Worm (Caenorhabditis elegans) whole organism, L3 larva: ENCODE results near the gene F35F10.1.

Source experiments
- R02D3.7 ChIP-seq: fragments of 150-350 bp; optimal IDR thresholded peaks from 2 replicates; lab custom pipeline; 2014; ENCODE audit warnings: missing biosample characterization, missing genetic modification characterization
- aly-2 ChIP-seq: fragments of 150-350 bp; optimal IDR thresholded peaks from 2 replicates; lab custom pipeline; 2014; ENCODE audit warnings: missing biosample characterization, missing genetic modification characterization
- ama-1 ChIP-seq: fragments of 150-350 bp; optimal IDR thresholded peaks from 2 replicates; lab custom pipeline; 2018
- ceh-16 ChIP-seq: sonication (generic microtip); optimal IDR thresholded peaks from 2 replicates; lab custom pipeline; 2017; ENCODE audit warnings: missing biosample characterization, missing genetic modification characterization
- ceh-28 ChIP-seq: fragments of 150-350 bp; optimal IDR thresholded peaks from 2 replicates; lab custom pipeline; 2014; ENCODE audit warnings: missing biosample characterization, missing genetic modification reagents, missing genetic modification characterization
- ceh-82 ChIP-seq: fragments of 150-350 bp; optimal IDR thresholded peaks from 2 replicates; lab custom pipeline; 2014; ENCODE audit warnings: missing biosample characterization, missing genetic modification characterization
- ceh-9 ChIP-seq: sonication (generic microtip); optimal IDR thresholded peaks from 2 replicates; lab custom pipeline; 2018; ENCODE audit warnings: missing biosample characterization, missing genetic modification characterization
- elt-1 ChIP-seq: fragments of 150-350 bp; optimal IDR thresholded peaks from 2 replicates; lab custom pipeline; 2014; ENCODE audit warnings: missing biosample characterization, missing genetic modification characterization
- elt-2 ChIP-seq: sonication (generic microtip); optimal IDR thresholded peaks from 2 replicates; lab custom pipeline; 2016; ENCODE audit warnings: missing genetic modification reagents, mild to moderate bottlenecking, missing genetic modification characterization, missing compliant biosample characterization
- elt-3 ChIP-seq, 3 experiments: fragments of 150-350 bp in 1 of 3; sonication (generic microtip) in 2 of 3; optimal IDR thresholded peaks; 2 replicates in 2 of 3; 4 replicates in 1 of 3; lab custom pipeline; 2014 to 2017; ENCODE audit warnings: missing biosample characterization in 3 of 3, missing genetic modification characterization in 3 of 3
- eor-1 ChIP-seq, 2 experiments: fragments of 150-350 bp; optimal IDR thresholded peaks; 2 replicates each; lab custom pipeline; 2014 to 2018; ENCODE audit warnings: missing biosample characterization in 2 of 2, missing genetic modification characterization in 2 of 2
- fkh-10 ChIP-seq: sonication (generic microtip); optimal IDR thresholded peaks from 2 replicates; lab custom pipeline; 2017; ENCODE audit warnings: missing biosample characterization, missing genetic modification reagents, missing genetic modification characterization
- fkh-2 ChIP-seq: fragments of 150-350 bp; optimal IDR thresholded peaks from 2 replicates; lab custom pipeline; 2014; ENCODE audit warnings: missing biosample characterization, missing genetic modification reagents, missing genetic modification characterization
- hmg-11 ChIP-seq: sonication (generic microtip); optimal IDR thresholded peaks from 2 replicates; lab custom pipeline; 2016; ENCODE audit warnings: missing genetic modification characterization, missing compliant biosample characterization
- lin-39 ChIP-seq: fragments of 150-350 bp; optimal IDR thresholded peaks from 2 replicates; lab custom pipeline; 2018; ENCODE audit warnings: missing biosample characterization, missing genetic modification reagents, missing genetic modification characterization
- mdl-1 ChIP-seq: fragments of 150-350 bp; optimal IDR thresholded peaks from 2 replicates; lab custom pipeline; 2014; ENCODE audit warnings: missing biosample characterization, missing genetic modification characterization
- mml-1 ChIP-seq: fragments of 150-350 bp; sonication (generic microtip); optimal IDR thresholded peaks from 3 replicates; lab custom pipeline; 2014; ENCODE audit warnings: missing biosample characterization, missing genetic modification characterization
- nhr-12 ChIP-seq: fragments of 150-350 bp; optimal IDR thresholded peaks from 2 replicates; lab custom pipeline; 2014; ENCODE audit warnings: missing biosample characterization, missing genetic modification characterization
- nhr-23 ChIP-seq: fragments of 150-350 bp; optimal IDR thresholded peaks from 2 replicates; lab custom pipeline; 2014; ENCODE audit warnings: missing biosample characterization, missing genetic modification reagents, missing genetic modification characterization
- nhr-28 ChIP-seq: fragments of 150-350 bp; optimal IDR thresholded peaks from 2 replicates; lab custom pipeline; 2014; ENCODE audit warnings: missing biosample characterization, missing genetic modification characterization
- nhr-43 ChIP-seq: sonication (generic microtip); optimal IDR thresholded peaks from 2 replicates; lab custom pipeline; 2016; ENCODE audit warnings: mild to moderate bottlenecking, missing genetic modification characterization, missing compliant biosample characterization; ENCODE audit not compliant: poor library complexity, severe bottlenecking
- pha-4 ChIP-seq: fragments of 150-350 bp; optimal IDR thresholded peaks from 2 replicates; lab custom pipeline; 2014; ENCODE audit warnings: missing biosample characterization, missing genetic modification reagents, missing genetic modification characterization
- pqm-1 ChIP-seq: fragments of 150-350 bp; optimal IDR thresholded peaks from 2 replicates; lab custom pipeline; 2017; ENCODE audit warnings: missing biosample characterization, missing genetic modification characterization, inconsistent platforms
- skn-1 ChIP-seq: fragments of 150-350 bp; optimal IDR thresholded peaks from 2 replicates; lab custom pipeline; 2014; ENCODE audit warnings: missing biosample characterization, missing genetic modification characterization
- snpc-4 ChIP-seq: fragments of 150-350 bp; optimal IDR thresholded peaks from 2 replicates; lab custom pipeline; 2014; ENCODE audit warnings: missing biosample characterization, missing genetic modification characterization
- tbx-2 ChIP-seq: sonication (generic microtip); optimal IDR thresholded peaks from 2 replicates; lab custom pipeline; 2016; ENCODE audit warnings: mild to moderate bottlenecking, missing genetic modification characterization, missing compliant biosample characterization
- zag-1 ChIP-seq: fragments of 150-350 bp; optimal IDR thresholded peaks from 2 replicates; lab custom pipeline; 2014; ENCODE audit warnings: missing biosample characterization, missing genetic modification characterization
- ztf-11 ChIP-seq: fragments of 150-350 bp; optimal IDR thresholded peaks from 2 replicates; lab custom pipeline; 2014; ENCODE audit warnings: missing biosample characterization, missing genetic modification characterization

F35F10.1 gene

DNA sequence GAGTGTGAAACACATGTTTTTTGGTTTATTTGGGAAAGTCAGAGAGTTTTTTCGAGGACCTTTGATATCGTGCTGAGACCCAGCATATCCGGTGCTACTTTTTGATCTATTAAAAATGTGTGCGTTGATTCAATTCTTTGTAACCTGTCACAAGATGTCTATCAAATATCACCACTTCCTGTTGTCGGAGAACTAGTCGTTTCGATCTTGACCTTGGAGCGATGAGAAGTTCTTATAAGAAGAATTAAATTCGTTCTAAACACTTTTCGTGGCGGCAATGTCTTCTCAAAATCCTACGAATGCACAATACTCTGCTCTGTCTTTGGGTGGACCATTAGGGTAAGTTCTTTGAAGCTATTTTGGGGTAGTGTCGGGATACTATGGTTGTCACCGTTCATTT is at the start of gene F35F10.1:
TSS of gene F35F10.1 (plus strand) at position 200 of the 400 bp plus-strand sequence.
- TF ChIP-seq tbx-2: no peak
- no peak for TF ChIP-seq eor-1 (tag; optimal IDR thresholded peaks at IDR 0.05; lab: Kevin White, UChicago)
- no peak for TF ChIP-seq nhr-43
- TF ChIP-seq zag-1 (tag; lab: Kevin White, UChicago): no peak
- TF ChIP-seq pha-4 (tag; lab: Kevin White, UChicago): no peak
- no peak for TF ChIP-seq fkh-2 (tag; lab: Kevin White, UChicago)
- no peak for TF ChIP-seq mml-1 (tag; lab: Kevin White, UChicago)
- no peak for TF ChIP-seq ceh-82 (tag; lab: Kevin White, UChicago)
- no peak for TF ChIP-seq nhr-23
- TF ChIP-seq pqm-1 (tag; lab: Kevin White, UChicago): no peak
- TF ChIP-seq elt-2 (tag; lab: Kevin White, UChicago): no peak

DNA sequence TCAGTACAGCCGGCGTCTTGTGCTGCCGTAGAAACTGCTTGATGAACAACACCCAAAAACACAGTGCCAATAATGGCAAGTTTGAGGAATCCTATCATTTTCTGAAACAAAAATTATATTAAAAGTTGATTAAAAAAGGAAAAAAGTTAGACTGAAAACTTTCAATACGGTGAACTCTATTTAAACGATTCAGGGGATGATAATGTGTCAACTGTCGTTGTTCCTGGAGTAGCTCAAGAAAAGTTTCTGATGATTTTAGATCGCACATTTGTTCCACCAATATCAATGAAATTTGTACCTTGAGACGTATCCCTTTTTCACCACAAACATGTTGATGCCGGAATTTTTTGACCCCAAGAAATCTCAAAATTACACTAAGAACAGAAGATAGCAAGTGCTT is 48.2 kb upstream of the F35F10.1 start, which contains the start of gene T28A11.18:
TSS of gene T28A11.18 (minus strand) at position 101 of the 400 bp plus-strand sequence.
- no peak for TF ChIP-seq fkh-10 (GFP tag; lab: Kevin White, UChicago)
- no peak for TF ChIP-seq ceh-16
- no peak for TF ChIP-seq snpc-4 (tag; lab: Kevin White, UChicago)
- TF ChIP-seq ceh-28 (tag; lab: Kevin White, UChicago): no peak
- TF ChIP-seq fkh-2 (tag; lab: Kevin White, UChicago): no peak
- TF ChIP-seq pha-4 (tag; lab: Kevin White, UChicago): no peak

- TF ChIP-seq ceh-9 (tag; lab: Kevin White, UChicago): no peak
- no peak for TF ChIP-seq pqm-1 (tag; lab: Kevin White, UChicago)
- TF ChIP-seq snpc-4 (tag; lab: Kevin White, UChicago): no peak
Measured at ce11 chrV:3269407-3269806, 46.7 kb upstream of the F35F10.1 start, which contains the start of gene T28A11.19. Gene T28A11.19, minus strand, starts transcription at chrV:3269514.

ce11 chrV:3273156-3273555 is 43.0 kb upstream of the F35F10.1 start, which contains the start of gene T28A11.20:
Gene T28A11.20, minus strand, starts transcription at chrV:3273256.
- TF ChIP-seq hmg-11 (no peak), elt-1 (no peak), mml-1 (tag; lab: Kevin White, UChicago) (no peak), pqm-1 (tag; lab: Kevin White, UChicago) (no peak), pha-4 (tag; lab: Kevin White, UChicago) (no peak), zag-1 (tag; lab: Kevin White, UChicago) (no peak), ztf-11 (tag; lab: Kevin White, UChicago) (no peak)

- TF ChIP-seq lin-39 (tag; lab: Kevin White, UChicago): no peak
- no peak for TF ChIP-seq mml-1 (tag; lab: Kevin White, UChicago)
- TF ChIP-seq nhr-28 (tag; lab: Kevin White, UChicago): no peak
- no peak for TF ChIP-seq fkh-10 (GFP tag; lab: Kevin White, UChicago)
- TF ChIP-seq aly-2 (tag; lab: Kevin White, UChicago): no peak
- TF ChIP-seq eor-1 (tag; optimal IDR thresholded peaks at IDR 0.05; lab: Kevin White, UChicago): no peak
- no peak for TF ChIP-seq skn-1 (tag; lab: Kevin White, UChicago)
- no peak for TF ChIP-seq snpc-4 (tag; lab: Kevin White, UChicago)
- TF ChIP-seq nhr-43: no peak
- no peak for TF ChIP-seq mdl-1 (tag; lab: Kevin White, UChicago)
- no peak for TF ChIP-seq R02D3.7 (tag; lab: Kevin White, UChicago)
- TF ChIP-seq pha-4 (tag; lab: Kevin White, UChicago): no peak
- TF ChIP-seq hmg-11: no peak
- no peak for TF ChIP-seq fkh-2 (tag; lab: Kevin White, UChicago)
- TF ChIP-seq, all 47 proteins: peak for 0
Measured at ce11 chrV:3273577-3274100, 42.5 kb upstream of the F35F10.1 start, which contains the start of gene T28A11.4. Gene T28A11.4, plus strand, starts transcription at chrV:3274050.

ce11 chrV:3275033-3275432 is 41.1 kb upstream of the F35F10.1 start, which contains the start of gene T28A11.3:
Gene T28A11.3, plus strand, starts transcription at chrV:3275333.
- TF ChIP-seq ama-1 (lab: Kevin White, UChicago) (no peak), ceh-82 (tag; lab: Kevin White, UChicago) (no peak), tbx-2 (no peak), hmg-11 (no peak), elt-2 (tag; lab: Kevin White, UChicago) (no peak), elt-3 (tag; optimal IDR thresholded peaks at IDR 0.05; lab: Kevin White, UChicago) (no peak), ceh-9 (tag; lab: Kevin White, UChicago) (no peak), nhr-12 (tag; lab: Kevin White, UChicago) (no peak)
